Fruit fly (Drosophila melanogaster) whole organism, prepupa: Measurements from ENCODE around the gene Femcoat.

Source experiments
- CG15336 ChIP-seq: fragments of 200-800 bp; sonication (Bioruptor generic); IDR thresholded peaks from 2 replicates; pipeline ENCODE4 v1.3.6; 2022; ENCODE audit warnings: missing biosample characterization, missing genetic modification characterization
- CG4318 ChIP-seq: fragments of 200-800 bp; sonication (Bioruptor generic); optimal IDR thresholded peaks from 3 replicates; lab custom pipeline; 2017; ENCODE audit warnings: missing biosample characterization, mild to moderate bottlenecking, missing genetic modification characterization
- CG6854 ChIP-seq: fragments of 200-800 bp; sonication (Bioruptor generic); optimal IDR thresholded peaks from 2 replicates; lab custom pipeline; 2017; ENCODE audit warnings: missing biosample characterization, mild to moderate bottlenecking, missing genetic modification characterization
- Ets21C ChIP-seq: fragments of 200-800 bp; sonication (Bioruptor generic); optimal IDR thresholded peaks from 3 replicates; lab custom pipeline; 2016; ENCODE audit warnings: missing biosample characterization, missing genetic modification characterization
- Lpt ChIP-seq: fragments of 200-800 bp; sonication (Bioruptor generic); optimal IDR thresholded peaks from 3 replicates; lab custom pipeline; 2016; ENCODE audit warnings: missing biosample characterization, missing genetic modification characterization
- OdsH ChIP-seq: fragments of 200-800 bp; sonication (Bioruptor generic); optimal IDR thresholded peaks from 3 replicates; lab custom pipeline; 2016; ENCODE audit warnings: missing biosample characterization, missing genetic modification characterization
- Smox ChIP-seq: fragments of 200-800 bp; sonication (Bioruptor generic); optimal IDR thresholded peaks from 3 replicates; lab custom pipeline; 2016; ENCODE audit warnings: missing biosample characterization, missing genetic modification characterization
- Sox15 ChIP-seq: fragments of 200-800 bp; sonication (Bioruptor generic); optimal IDR thresholded peaks from 3 replicates; lab custom pipeline; 2016; ENCODE audit warnings: missing biosample characterization, missing genetic modification characterization
- cyc ChIP-seq: fragments of 200-800 bp; sonication (Bioruptor generic); optimal IDR thresholded peaks from 3 replicates; lab custom pipeline; 2016; ENCODE audit warnings: missing biosample characterization, missing genetic modification characterization
- ss ChIP-seq, 2 experiments: fragments of 200-800 bp; sonication (Bioruptor generic); optimal IDR thresholded peaks; 2 replicates in 1 of 2; 3 replicates in 1 of 2; lab custom pipeline; 2017 to 2018; ENCODE audit warnings: mild to moderate bottlenecking in 2 of 2, missing biosample characterization in 2 of 2, missing genetic modification characterization in 2 of 2, moderate library complexity in 1 of 2
- topi ChIP-seq: fragments of 200-800 bp; sonication (Bioruptor generic); optimal IDR thresholded peaks from 3 replicates; lab custom pipeline; 2016; ENCODE audit warnings: missing biosample characterization, missing genetic modification characterization

DNA sequence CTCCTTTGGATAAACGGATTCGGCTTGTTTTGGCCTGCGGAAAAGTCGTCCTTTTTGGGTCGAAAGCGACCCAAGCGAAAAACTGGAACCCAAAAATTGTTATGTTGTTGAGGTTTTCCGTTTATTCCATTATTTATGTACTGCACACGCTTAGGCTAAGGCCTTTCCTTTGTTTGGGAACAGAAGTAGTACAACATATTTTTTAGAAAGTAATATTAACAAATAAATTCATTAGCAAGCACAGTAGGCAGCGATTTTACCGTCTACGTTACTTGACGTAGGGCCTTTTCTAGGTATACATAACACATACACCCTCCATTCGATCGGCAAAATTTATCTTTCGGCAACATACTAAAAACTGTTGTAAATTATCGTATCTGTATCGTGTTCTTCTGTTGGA, 25.8 kb upstream of the Femcoat start, which contains the start of gene CG15572:
- no peak for TF ChIP-seq topi
- no peak for TF ChIP-seq Lpt (GFP tag; lab: Kevin White, UChicago)
- no peak for TF ChIP-seq Smox
- no peak for TF ChIP-seq cyc
- no peak for TF ChIP-seq CG6854 (GFP tag; lab: Kevin White, UChicago)
- TF ChIP-seq ss (GFP tag; optimal IDR thresholded peaks at IDR 0.05; lab: Kevin White, UChicago) = no peak
- TF ChIP-seq OdsH (GFP tag; lab: Kevin White, UChicago) = no peak
- no peak for TF ChIP-seq Sox15 (GFP tag; lab: Kevin White, UChicago)
- no peak for TF ChIP-seq CG4318 (GFP tag; lab: Kevin White, UChicago)
- TF ChIP-seq Ets21C = no peak
- TF ChIP-seq CG15336 (GFP tag; lab: Robert Waterston, UW) = no peak
